Worm (Caenorhabditis elegans) whole organism, early embryonic: Measurements from ENCODE around the gene plc-3.

ENCODE experiments used
- B0310.2 ChIP-seq: sonication (generic microtip); optimal IDR thresholded peaks from 2 replicates; lab custom pipeline; 2016; ENCODE audit warnings: mild to moderate bottlenecking, missing genetic modification characterization, missing compliant biosample characterization
- aly-1 ChIP-seq: sonication (generic microtip); optimal IDR thresholded peaks from 2 replicates; lab custom pipeline; 2016; ENCODE audit warnings: missing genetic modification characterization, missing compliant biosample characterization
- ama-1 ChIP-seq: fragments of 150-350 bp; optimal IDR thresholded peaks from 2 replicates; lab custom pipeline; 2014
- ceh-36 ChIP-seq: sonication (generic microtip); optimal IDR thresholded peaks from 2 replicates; lab custom pipeline; 2016; ENCODE audit warnings: missing genetic modification characterization, inconsistent platforms, missing compliant biosample characterization
- tra-4 ChIP-seq: sonication (generic microtip); optimal IDR thresholded peaks from 2 replicates; lab custom pipeline; 2017; ENCODE audit warnings: missing genetic modification characterization, missing compliant biosample characterization

ce11 chrII:10203067-10203466 is 19.6 kb upstream of the plc-3 start:
- TF ChIP-seq tra-4 (tag; lab: Kevin White, UChicago): no peak
- TF ChIP-seq aly-1 (tag; lab: Kevin White, UChicago): no peak
- TF ChIP-seq ama-1 (lab: Kevin White, UChicago): no peak
- TF ChIP-seq ceh-36 (tag; lab: Kevin White, UChicago): no peak
- no peak for TF ChIP-seq B0310.2 (tag; lab: Kevin White, UChicago)
